Fruit fly (Drosophila melanogaster) Kc167 (cell line): ENCODE measurements around the gene dunk.

Experiments
- Myc ChIP-seq: fragments of >200 bp; optimal IDR thresholded peaks from 2 replicates; lab custom pipeline; 2017; ENCODE audit warnings: missing external identifiers
- Sin3A ChIP-seq: fragments of >200 bp; optimal IDR thresholded peaks from 2 replicates; lab custom pipeline; 2018; ENCODE audit warnings: missing external identifiers
- h ChIP-seq: fragments of >200 bp; optimal IDR thresholded peaks from 3 replicates; lab custom pipeline; 2018; ENCODE audit warnings: missing external identifiers
- insv ChIP-seq: fragments of >200 bp; optimal IDR thresholded peaks from 3 replicates; lab custom pipeline; 2018; ENCODE audit warnings: missing external identifiers
- psq ChIP-seq: fragments of >200 bp; optimal IDR thresholded peaks from 2 replicates; lab custom pipeline; 2017; ENCODE audit warnings: missing external identifiers
- ttk ChIP-seq: sonication (Bioruptor generic); optimal IDR thresholded peaks from 2 replicates; lab custom pipeline; 2017; ENCODE audit warnings: missing external identifiers

The dunk gene

DNA sequence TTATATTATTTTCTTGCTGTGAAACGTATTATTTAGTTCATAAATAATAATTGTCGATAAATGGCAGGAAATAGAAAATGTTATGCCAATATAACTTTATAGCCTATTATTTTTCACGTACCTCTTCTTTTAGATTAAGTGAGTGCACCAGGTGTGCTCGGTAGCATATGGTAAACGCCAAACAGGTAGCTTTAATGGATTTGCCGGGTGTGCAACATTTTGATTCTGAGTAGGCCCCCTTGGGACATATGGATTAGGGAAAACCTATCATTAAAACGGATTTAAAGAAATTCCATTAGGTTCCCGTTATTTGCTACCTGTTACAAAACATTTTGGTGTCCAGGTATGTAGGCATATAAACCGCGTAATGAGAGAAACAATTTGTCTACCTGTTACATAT lies at the start of gene dunk:
TSS of gene dunk (plus strand) at position 301 of the 400 bp plus-strand sequence.
- TF ChIP-seq ttk (lab: Kevin White, UChicago) (no peak), h (lab: Kevin White, UChicago) (no peak), psq (lab: Kevin White, UChicago) (no peak), insv (no peak), Sin3A (lab: Kevin White, UChicago) (no peak), Myc (lab: Kevin White, UChicago) (no peak)

- TF ChIP-seq insv (no peak), psq (lab: Kevin White, UChicago) (no peak), h (lab: Kevin White, UChicago) (no peak), ttk (lab: Kevin White, UChicago) (no peak), Sin3A (lab: Kevin White, UChicago) (no peak), Myc (lab: Kevin White, UChicago) (no peak)
Measured at dm6 chr2L:22104301-22104700, 47.1 kb upstream of the dunk start, which contains the start of gene tplus3b. tplus3b (minus strand) TSS chr2L:22104401.

- TF ChIP-seq Myc (lab: Kevin White, UChicago) (no peak), Sin3A (lab: Kevin White, UChicago) (no peak), psq (lab: Kevin White, UChicago) (no peak)
Measured at dm6 chr2L:22105412-22105811, 46.0 kb upstream of the dunk start, which contains the start of gene CG15219. CG15219 (minus strand) TSS chr2L:22105512.

dm6 chr2L:22107204-22107603 lies 44.2 kb upstream of the dunk start, which contains the start of gene CG10834:
CG10834 (minus strand) TSS chr2L:22107304.
- TF ChIP-seq Myc (lab: Kevin White, UChicago) (no peak), h (lab: Kevin White, UChicago) (no peak), Sin3A (lab: Kevin White, UChicago) (no peak), insv (no peak), ttk (lab: Kevin White, UChicago) (no peak), psq (lab: Kevin White, UChicago) (no peak)

DNA sequence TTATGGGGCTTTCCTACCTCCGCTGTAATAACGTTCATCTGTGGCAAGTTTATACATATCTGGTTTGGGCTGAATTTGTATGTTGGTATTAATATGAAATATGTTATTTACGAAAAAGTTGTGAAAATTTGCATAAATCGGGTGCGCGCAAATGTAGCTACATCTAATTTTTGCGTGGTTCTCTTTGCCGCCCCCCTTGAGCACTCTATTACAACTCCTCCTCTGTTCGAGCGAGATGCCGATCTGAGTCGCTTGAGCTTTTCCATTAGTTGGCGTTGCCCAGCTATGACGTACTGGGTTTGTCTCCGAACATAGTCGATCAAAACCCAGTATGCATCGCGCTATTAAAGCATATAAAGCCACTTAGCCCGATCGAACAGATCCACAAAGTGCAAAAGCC lies 42.8 kb upstream of the dunk start, which contains the start of gene CG6675:
TSS of gene CG6675 (plus strand) at position 301 of the 400 bp plus-strand sequence.
- TF ChIP-seq h (lab: Kevin White, UChicago) (no peak), Myc (lab: Kevin White, UChicago) (no peak), Sin3A (lab: Kevin White, UChicago) (no peak), ttk (lab: Kevin White, UChicago) (no peak), psq (lab: Kevin White, UChicago) (no peak), insv (no peak)

dm6 chr2L:22120871-22121388 lies 30.5 kb upstream of the dunk start, which contains the start of gene CG3651:
CG3651 (plus strand) TSS chr2L:22121338.
- TF ChIP-seq psq (lab: Kevin White, UChicago) (no peak), ttk (lab: Kevin White, UChicago) (no peak), insv (no peak), Myc (lab: Kevin White, UChicago) (no peak), Sin3A (lab: Kevin White, UChicago) (no peak), h (lab: Kevin White, UChicago) (no peak)

- no peak for TF ChIP-seq Myc (lab: Kevin White, UChicago)
- no peak for TF ChIP-seq psq (lab: Kevin White, UChicago)
- TF ChIP-seq h (lab: Kevin White, UChicago): no peak
- no peak for TF ChIP-seq insv
- no peak for TF ChIP-seq ttk (lab: Kevin White, UChicago)
- no peak for TF ChIP-seq Sin3A (lab: Kevin White, UChicago)
Measured at dm6 chr2L:22121651-22122165, 29.7 kb upstream of the dunk start.

DNA sequence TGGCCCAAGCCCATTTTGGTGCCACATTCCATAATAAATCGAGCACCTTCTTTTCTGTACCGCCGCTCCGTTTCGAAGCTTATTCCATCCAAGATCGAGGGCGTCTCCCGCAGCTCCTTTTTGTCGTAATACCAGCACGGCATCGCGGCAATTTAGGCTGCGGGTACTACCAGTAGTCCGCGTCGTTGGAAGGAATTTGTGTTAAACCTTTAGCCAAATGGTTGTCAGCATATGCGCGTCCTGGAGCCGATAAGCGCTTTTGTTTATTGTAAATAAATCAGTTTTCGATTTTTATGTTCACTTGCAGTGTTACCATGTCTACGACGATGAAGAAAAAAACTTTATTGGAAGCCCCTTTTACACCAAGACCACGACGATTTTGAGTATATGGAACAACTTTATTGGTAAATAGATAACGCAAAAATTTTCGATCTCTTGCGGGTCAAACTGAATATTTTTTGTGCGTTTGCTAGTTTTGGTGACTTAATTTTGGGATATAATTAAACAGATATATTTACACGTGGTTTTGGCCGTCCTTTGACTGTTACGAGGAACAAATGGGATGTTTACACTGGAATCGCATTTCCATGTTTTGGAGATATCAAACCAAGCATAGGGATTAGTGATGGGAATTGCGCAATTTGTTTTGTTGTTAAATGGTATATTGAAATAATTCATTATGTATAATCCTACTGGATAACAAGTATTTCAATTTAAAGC lies 21.7 kb upstream of the dunk start, which contains the start of gene CycK:
TSS of gene CycK (minus strand) at position 562 of the 720 bp plus-strand sequence.
- TF ChIP-seq insv: no peak
- TF ChIP-seq Myc (lab: Kevin White, UChicago): no peak
- no peak for TF ChIP-seq psq (lab: Kevin White, UChicago)
- no peak for TF ChIP-seq ttk (lab: Kevin White, UChicago)
- no peak for TF ChIP-seq h (lab: Kevin White, UChicago)
- no peak for TF ChIP-seq Sin3A (lab: Kevin White, UChicago)

- no peak for TF ChIP-seq Sin3A (lab: Kevin White, UChicago)
- no peak for TF ChIP-seq insv
- TF ChIP-seq Myc (lab: Kevin White, UChicago): no peak
- no peak for TF ChIP-seq ttk (lab: Kevin White, UChicago)
- no peak for TF ChIP-seq psq (lab: Kevin White, UChicago)
Measured at dm6 chr2L:22131171-22131675, 20.2 kb upstream of the dunk start, which contains the start of gene CG42748. CG42748 (plus strand) TSS chr2L:22131221.

- TF ChIP-seq h (lab: Kevin White, UChicago) (no peak), ttk (lab: Kevin White, UChicago) (no peak), Myc (lab: Kevin White, UChicago) (no peak), insv (no peak), Sin3A (lab: Kevin White, UChicago) (no peak), psq (lab: Kevin White, UChicago) (no peak)
Measured at dm6 chr2L:22132984-22133383, 18.4 kb upstream of the dunk start.

- TF ChIP-seq ttk (lab: Kevin White, UChicago): no peak
- no peak for TF ChIP-seq insv
- no peak for TF ChIP-seq Sin3A (lab: Kevin White, UChicago)
- TF ChIP-seq h (lab: Kevin White, UChicago): no peak
- TF ChIP-seq psq (lab: Kevin White, UChicago): no peak
- no peak for TF ChIP-seq Myc (lab: Kevin White, UChicago)
Measured at dm6 chr2L:22134091-22134730, 17.2 kb upstream of the dunk start.
